Worm (Caenorhabditis elegans) whole organism, midembryonic: ENCODE measurements around the gene C09F9.1.

Source experiments
- T22C8.4 ChIP-seq: fragments of 200-800 bp; sonication (Bioruptor generic); IDR thresholded peaks from 2 replicates; pipeline ENCODE4 v1.3.6; 2022; ENCODE audit warnings: missing genetic modification characterization, missing compliant biosample characterization
- flt-1 ChIP-seq: fragments of 200-800 bp; sonication (Bioruptor generic); IDR thresholded peaks from 2 replicates; pipeline ENCODE4 v1.3.6; 2022; ENCODE audit warnings: missing genetic modification characterization, missing compliant biosample characterization
- klf-2 ChIP-seq: fragments of 200-800 bp; sonication (Bioruptor generic); conservative IDR thresholded peaks from 2 replicates; pipeline ENCODE4 v1.3.6; 2022; ENCODE audit warnings: missing genetic modification reagents, missing genetic modification characterization, missing compliant biosample characterization
- med-1 ChIP-seq: sonication (generic microtip); optimal IDR thresholded peaks from 2 replicates; lab custom pipeline; 2017; ENCODE audit warnings: missing genetic modification characterization, mild to moderate bottlenecking, missing compliant biosample characterization, antibody characterized with exemption, missing genetic modification reagents; ENCODE audit not compliant: insufficient read depth
- ref-1 ChIP-seq: fragments of 200-800 bp; sonication (Bioruptor generic); conservative IDR thresholded peaks from 2 replicates; pipeline ENCODE4 v1.3.6; 2022; ENCODE audit warnings: missing genetic modification reagents, missing genetic modification characterization, missing compliant biosample characterization
- tab-1 ChIP-seq: fragments of 200-800 bp; sonication (Bioruptor generic); IDR thresholded peaks from 2 replicates; pipeline ENCODE4 v1.3.6; 2022; ENCODE audit warnings: missing genetic modification characterization, missing compliant biosample characterization
- ztf-23 ChIP-seq: fragments of 200-800 bp; sonication (Bioruptor generic); IDR thresholded peaks from 2 replicates; pipeline ENCODE4 v1.3.6; 2022; ENCODE audit warnings: missing genetic modification reagents, missing genetic modification characterization, missing compliant biosample characterization
- ztf-29 ChIP-seq: fragments of 200-800 bp; sonication (Bioruptor generic); IDR thresholded peaks from 2 replicates; pipeline ENCODE4 v1.3.6; 2022; ENCODE audit warnings: missing genetic modification reagents, missing genetic modification characterization, missing compliant biosample characterization

DNA sequence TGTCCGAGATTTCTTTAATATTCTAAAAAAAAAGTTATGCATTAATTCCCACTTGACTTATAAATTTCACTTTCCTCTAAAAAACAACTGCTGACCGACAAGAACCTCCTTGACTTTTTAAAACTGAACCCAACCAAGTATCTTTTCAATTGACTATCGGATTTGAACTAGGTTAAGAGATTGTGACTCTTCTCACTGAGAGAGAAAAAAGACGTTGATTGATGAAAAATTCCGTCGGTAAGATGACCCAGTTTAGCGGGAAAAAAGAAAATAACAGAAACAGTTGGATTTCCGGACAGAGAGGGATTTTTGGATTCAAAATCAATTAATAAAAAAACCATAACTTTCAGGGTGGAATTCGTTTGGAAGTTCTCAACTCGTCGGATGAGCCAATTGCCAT, 8.3 kb downstream of the C09F9.1 start:
- TF ChIP-seq ztf-23 (GFP tag; lab: Robert Waterston, UW) (no peak), med-1 (GFP tag; lab: Kevin White, UChicago) (no peak), flt-1 (no peak), tab-1 (GFP tag; lab: Robert Waterston, UW) (no peak), klf-2 (GFP tag; lab: Robert Waterston, UW) (no peak), ref-1 (GFP tag; lab: Robert Waterston, UW) (no peak), ztf-29 (GFP tag; lab: Robert Waterston, UW) (no peak), T22C8.4 (GFP tag; lab: Robert Waterston, UW) (no peak)
